Worm (Caenorhabditis elegans): Measurements from ENCODE around the gene nol-10.

Gene nol-10

ce11 chrIV:7611396-7611795 lies 31.0 kb downstream of the nol-10 start (continued):
- TF ChIP-seq elt-4 (tag; optimal IDR thresholded peaks at IDR 0.05) (no peak), pax-1 (tag; optimal IDR thresholded peaks at IDR 0.05) (no peak), sox-2 (GFP tag; IDR thresholded peaks at IDR 0.05) (no peak), ceh-31 (tag; optimal IDR thresholded peaks at IDR 0.05) (peak; percentile 53), pqm-1 (tag; optimal IDR thresholded peaks at IDR 0.05) (no peak)

ce11 chrIV:7612523-7612922 lies 32.1 kb downstream of the nol-10 start:
- peak; percentile 86 for TF ChIP-seq unc-42 (tag; optimal IDR thresholded peaks at IDR 0.05)
- no peak for TF ChIP-seq unc-86 (tag; optimal IDR thresholded peaks at IDR 0.05)
- TF ChIP-seq ceh-45 (GFP tag; IDR thresholded peaks at IDR 0.05): 0 out of 2 replicates have a peak, but pooled peaks have one; percentile 32

- TF ChIP-seq lim-6 (tag; optimal IDR thresholded peaks at IDR 0.05): no peak
- TF ChIP-seq unc-55 (GFP tag; optimal IDR thresholded peaks at IDR 0.05): no peak
- no peak for TF ChIP-seq syd-9 (tag; optimal IDR thresholded peaks at IDR 0.05)
- TF ChIP-seq tbx-2 (tag; optimal IDR thresholded peaks at IDR 0.05): no peak
- TF ChIP-seq unc-3 (GFP tag; conservative IDR thresholded peaks at IDR 0.05): no peak
- no peak for TF ChIP-seq unc-3 (tag; optimal IDR thresholded peaks at IDR 0.05)
- no peak for TF ChIP-seq hlh-30 (tag; optimal IDR thresholded peaks at IDR 0.05; ENCODE audit: insufficient read depth)
- no peak for TF ChIP-seq mec-3 (tag; optimal IDR thresholded peaks at IDR 0.05; ENCODE audit: borderline replicate concordance)
- no peak for TF ChIP-seq npax-4 (tag; optimal IDR thresholded peaks at IDR 0.05)
- TF ChIP-seq nfya-1 (tag; optimal IDR thresholded peaks at IDR 0.05): peak; percentile 11
- TF ChIP-seq fax-1 (tag; optimal IDR thresholded peaks at IDR 0.05): no peak
- TF ChIP-seq pqm-1 (tag; optimal IDR thresholded peaks at IDR 0.05): no peak
- no peak for TF ChIP-seq ceh-24 (tag; optimal IDR thresholded peaks at IDR 0.05)
- no peak for TF ChIP-seq odd-2 (tag; optimal IDR thresholded peaks at IDR 0.05)
- no peak for TF ChIP-seq ref-2 (tag; optimal IDR thresholded peaks at IDR 0.05)
- no peak for TF ChIP-seq tbx-7 (tag; optimal IDR thresholded peaks at IDR 0.05)
- peak; percentile 28 for TF ChIP-seq ceh-34 (tag; optimal IDR thresholded peaks at IDR 0.05)
- no peak for TF ChIP-seq ets-4 (tag; optimal IDR thresholded peaks at IDR 0.05)
- TF ChIP-seq F13H6.1 (tag; optimal IDR thresholded peaks at IDR 0.05): no peak
- TF ChIP-seq ceh-6 (GFP tag; optimal IDR thresholded peaks at IDR 0.05): no peak
- no peak for TF ChIP-seq hlh-13 (GFP tag; optimal IDR thresholded peaks at IDR 0.05)
- peak; percentile 8 for TF ChIP-seq C08G9.2 (tag; optimal IDR thresholded peaks at IDR 0.05)
- no peak for TF ChIP-seq pha-2 (tag; optimal IDR thresholded peaks at IDR 0.05)
- no peak for TF ChIP-seq che-1 (tag; optimal IDR thresholded peaks at IDR 0.05)
- no peak for TF ChIP-seq hlh-6 (tag; optimal IDR thresholded peaks at IDR 0.05)
- no peak for TF ChIP-seq hlh-15 (tag; optimal IDR thresholded peaks at IDR 0.05)
- TF ChIP-seq lin-11 (tag; optimal IDR thresholded peaks at IDR 0.05): no peak
- no peak for TF ChIP-seq K09A11.1 (tag; optimal IDR thresholded peaks at IDR 0.05; ENCODE audit: insufficient read depth)
- TF ChIP-seq ceh-19 (GFP tag; optimal IDR thresholded peaks at IDR 0.05): no peak
- no peak for TF ChIP-seq gmeb-2 (tag; optimal IDR thresholded peaks at IDR 0.05)
- TF ChIP-seq Y22D7AL.16 (tag; optimal IDR thresholded peaks at IDR 0.05): no peak
- TF ChIP-seq pag-3 (tag; optimal IDR thresholded peaks at IDR 0.05; ENCODE audit: borderline replicate concordance): peak; percentile 14
- peak; percentile 51 for TF ChIP-seq ceh-31 (tag; optimal IDR thresholded peaks at IDR 0.05)
- TF ChIP-seq unc-42 (tag; optimal IDR thresholded peaks at IDR 0.05): peak; percentile 79
Observed at ce11 chrIV:7619261-7619660, 38.9 kb downstream of the nol-10 start.

- TF ChIP-seq hlh-13 (GFP tag; optimal IDR thresholded peaks at IDR 0.05) (no peak), fkh-6 (tag; optimal IDR thresholded peaks at IDR 0.05) (no peak), ceh-14 (tag; optimal IDR thresholded peaks at IDR 0.05) (peak; percentile 5), pax-1 (tag; optimal IDR thresholded peaks at IDR 0.05) (no peak), ceh-31 (tag; optimal IDR thresholded peaks at IDR 0.05) (peak; percentile 46), mec-3 (tag; optimal IDR thresholded peaks at IDR 0.05; ENCODE audit: borderline replicate concordance) (no peak), unc-42 (tag; optimal IDR thresholded peaks at IDR 0.05) (peak; percentile 32), ceh-24 (tag; optimal IDR thresholded peaks at IDR 0.05) (no peak), dve-1 (tag; optimal IDR thresholded peaks at IDR 0.05) (no peak)
Observed at ce11 chrIV:7620450-7620849, 40.1 kb downstream of the nol-10 start.

Measured in whole organism, late embryonic.